Worm (Caenorhabditis elegans) whole organism, young adult: ENCODE data around the gene srsx-24.

Experiments
- B0261.1 ChIP-seq: sonication (generic microtip); optimal IDR thresholded peaks from 2 replicates; lab custom pipeline; 2016; ENCODE audit warnings: mild to moderate bottlenecking, missing genetic modification characterization, moderate library complexity, missing compliant biosample characterization
- D2030.7 ChIP-seq: fragments of 200-800 bp; sonication (Bioruptor generic); IDR thresholded peaks from 2 replicates; pipeline ENCODE4 v1.3.6; 2022; ENCODE audit warnings: missing genetic modification reagents, missing genetic modification characterization, missing compliant biosample characterization
- F10E7.11 ChIP-seq: sonication (generic microtip); optimal IDR thresholded peaks from 2 replicates; lab custom pipeline; 2017; ENCODE audit warnings: mild to moderate bottlenecking, missing genetic modification characterization, moderate library complexity, missing compliant biosample characterization
- F23B12.7 ChIP-seq: sonication (generic microtip); optimal IDR thresholded peaks from 2 replicates; lab custom pipeline; 2017; ENCODE audit warnings: missing genetic modification characterization, mild to moderate bottlenecking, missing compliant biosample characterization, antibody characterized with exemption, moderate library complexity; ENCODE audit not compliant: insufficient read depth
- F33H1.4 ChIP-seq: fragments of 200-800 bp; sonication (Bioruptor generic); IDR thresholded peaks from 2 replicates; pipeline ENCODE4 v1.3.6; 2022; ENCODE audit warnings: missing genetic modification reagents, missing genetic modification characterization, missing compliant biosample characterization
- T07F8.4 ChIP-seq: sonication (generic microtip); optimal IDR thresholded peaks from 2 replicates; lab custom pipeline; 2016; ENCODE audit warnings: mild to moderate bottlenecking, missing genetic modification characterization, moderate library complexity, missing compliant biosample characterization
- Y53F4B.3 ChIP-seq: fragments of 200-800 bp; sonication (Bioruptor generic); IDR thresholded peaks from 2 replicates; pipeline ENCODE4 v1.3.6; 2022; ENCODE audit warnings: missing genetic modification reagents, missing genetic modification characterization, missing compliant biosample characterization
- Y53G8AR.9 ChIP-seq: fragments of 200-800 bp; sonication (Bioruptor generic); conservative IDR thresholded peaks from 2 replicates; pipeline ENCODE4 v1.3.6; 2022; ENCODE audit warnings: missing genetic modification reagents, missing genetic modification characterization, missing compliant biosample characterization
- Y67H2A.10 ChIP-seq: fragments of 200-800 bp; sonication (Bioruptor generic); conservative IDR thresholded peaks from 2 replicates; pipeline ENCODE4 v1.3.6; 2022; ENCODE audit warnings: missing genetic modification reagents, missing genetic modification characterization, missing compliant biosample characterization
- ama-1 ChIP-seq, 3 experiments: fragments of 150-350 bp in 1 of 3; sonication (generic microtip) in 2 of 3; optimal IDR thresholded peaks; 2 replicates each; lab custom pipeline; 2014 to 2018; ENCODE audit warnings: missing biosample characterization in 2 of 3, missing genetic modification characterization in 2 of 3, missing genetic modification reagents in 2 of 3
- aptf-3 ChIP-seq: fragments of 200-800 bp; sonication (Bioruptor generic); IDR thresholded peaks from 2 replicates; pipeline ENCODE4 v1.3.6; 2022; ENCODE audit warnings: missing genetic modification characterization, missing compliant biosample characterization
- attf-3 ChIP-seq: fragments of 200-800 bp; sonication (Bioruptor generic); conservative IDR thresholded peaks from 2 replicates; pipeline ENCODE4 v1.3.6; 2022; ENCODE audit warnings: missing genetic modification reagents, missing genetic modification characterization, missing compliant biosample characterization
- attf-5 ChIP-seq: fragments of 200-800 bp; sonication (Bioruptor generic); optimal IDR thresholded peaks from 2 replicates; lab custom pipeline; 2018; ENCODE audit warnings: mild to moderate bottlenecking, missing genetic modification characterization, missing compliant biosample characterization
- attf-6 ChIP-seq: fragments of 200-800 bp; sonication (Bioruptor generic); IDR thresholded peaks from 2 replicates; pipeline ENCODE4 v1.3.6; 2022; ENCODE audit warnings: missing genetic modification reagents, missing genetic modification characterization, missing compliant biosample characterization
- ccch-3 ChIP-seq: fragments of 200-800 bp; sonication (Bioruptor generic); optimal IDR thresholded peaks from 2 replicates; lab custom pipeline; 2018; ENCODE audit warnings: mild to moderate bottlenecking, missing genetic modification characterization, missing compliant biosample characterization
- ceh-79 ChIP-seq: sonication (generic microtip); optimal IDR thresholded peaks from 2 replicates; lab custom pipeline; 2017; ENCODE audit warnings: mild to moderate bottlenecking, missing genetic modification characterization, missing compliant biosample characterization
- efl-1 ChIP-seq: fragments of 150-350 bp; optimal IDR thresholded peaks from 2 replicates; lab custom pipeline; 2014; ENCODE audit warnings: missing biosample characterization, missing genetic modification reagents, missing genetic modification characterization
- egl-44 ChIP-seq: fragments of 200-800 bp; sonication (Bioruptor generic); IDR thresholded peaks from 2 replicates; pipeline ENCODE4 v1.3.6; 2022; ENCODE audit warnings: missing genetic modification reagents, missing genetic modification characterization, missing compliant biosample characterization
- fkh-3 ChIP-seq: sonication (generic microtip); optimal IDR thresholded peaks from 2 replicates; lab custom pipeline; 2016; ENCODE audit warnings: mild to moderate bottlenecking, missing genetic modification characterization, missing compliant biosample characterization
- hmg-1.2 ChIP-seq: fragments of 200-800 bp; sonication (Bioruptor generic); IDR thresholded peaks from 2 replicates; pipeline ENCODE4 v1.3.6; 2022; ENCODE audit warnings: missing genetic modification reagents, missing genetic modification characterization, missing compliant biosample characterization
- hmg-20 ChIP-seq: fragments of 200-800 bp; sonication (Bioruptor generic); IDR thresholded peaks from 2 replicates; pipeline ENCODE4 v1.3.6; 2022; ENCODE audit warnings: missing genetic modification reagents, missing genetic modification characterization, missing compliant biosample characterization
- hsf-1 ChIP-seq: fragments of 200-800 bp; sonication (Bioruptor generic); IDR thresholded peaks from 2 replicates; pipeline ENCODE4 v1.3.6; 2022; ENCODE audit warnings: missing genetic modification reagents, missing genetic modification characterization, missing compliant biosample characterization
- lir-1 ChIP-seq: fragments of 200-800 bp; sonication (Bioruptor generic); conservative IDR thresholded peaks from 2 replicates; pipeline ENCODE4 v1.3.6; 2022; ENCODE audit warnings: missing genetic modification reagents, missing genetic modification characterization, missing compliant biosample characterization
- lsy-27 ChIP-seq: sonication (generic microtip); optimal IDR thresholded peaks from 2 replicates; lab custom pipeline; 2017; ENCODE audit warnings: missing genetic modification characterization, mild to moderate bottlenecking, missing compliant biosample characterization, antibody characterized with exemption, missing genotype, borderline replicate concordance; ENCODE audit not compliant: insufficient read depth
- madf-10 ChIP-seq: sonication (generic microtip); optimal IDR thresholded peaks from 2 replicates; lab custom pipeline; 2016; ENCODE audit warnings: mild to moderate bottlenecking, missing genetic modification characterization, missing compliant biosample characterization
- mxl-1 ChIP-seq: sonication (generic microtip); optimal IDR thresholded peaks from 2 replicates; lab custom pipeline; 2016; ENCODE audit warnings: missing genetic modification characterization, missing compliant biosample characterization
- nhr-179 ChIP-seq: sonication (generic microtip); optimal IDR thresholded peaks from 2 replicates; lab custom pipeline; 2016; ENCODE audit warnings: mild to moderate bottlenecking, missing genetic modification characterization, missing compliant biosample characterization
- nhr-80 ChIP-seq: sonication (generic microtip); optimal IDR thresholded peaks from 2 replicates; lab custom pipeline; 2016; ENCODE audit warnings: missing genetic modification characterization, missing compliant biosample characterization
- rcor-1 ChIP-seq: fragments of 200-800 bp; sonication (Bioruptor generic); IDR thresholded peaks from 2 replicates; pipeline ENCODE4 v1.3.6; 2022; ENCODE audit warnings: missing genetic modification reagents, missing genetic modification characterization, missing compliant biosample characterization
- rec-8 ChIP-seq, 2 experiments: sonication (generic microtip); optimal IDR thresholded peaks; 2 replicates each; lab custom pipeline; 2016; ENCODE audit warnings: mild to moderate bottlenecking in 2 of 2, missing genetic modification characterization in 2 of 2, missing genetic modification reagents in 2 of 2, missing genotype in 2 of 2, missing biosample characterization in 1 of 2, missing compliant biosample characterization in 1 of 2, moderate library complexity in 1 of 2
- sdz-38 ChIP-seq: sonication (generic microtip); optimal IDR thresholded peaks from 2 replicates; lab custom pipeline; 2016; ENCODE audit warnings: missing genotype, missing genetic modification characterization, missing compliant biosample characterization
- snpc-1.3 ChIP-seq: sonication (generic microtip); optimal IDR thresholded peaks from 2 replicates; lab custom pipeline; 2017; ENCODE audit warnings: missing genetic modification characterization, mild to moderate bottlenecking, missing compliant biosample characterization, antibody characterized with exemption, moderate library complexity, missing genotype, missing genetic modification reagents; ENCODE audit not compliant: insufficient read depth
- snpc-4 ChIP-seq, 5 experiments: fragments of 150-350 bp in 1 of 5; sonication (generic microtip) in 4 of 5; optimal IDR thresholded peaks; 2 replicates each; lab custom pipeline; 2014 to 2018; ENCODE audit warnings: missing genetic modification characterization in 5 of 5, missing biosample characterization in 3 of 5, antibody characterized with exemption in 2 of 5, mild to moderate bottlenecking in 2 of 5, missing compliant biosample characterization in 2 of 5, missing genotype in 2 of 5, moderate library complexity in 2 of 5, missing genetic modification reagents in 1 of 5
- tbp1 ChIP-seq: fragments of 200-800 bp; sonication (Bioruptor generic); optimal IDR thresholded peaks from 2 replicates; lab custom pipeline; 2018; ENCODE audit warnings: mild to moderate bottlenecking, missing genetic modification characterization, missing compliant biosample characterization
- ztf-22 ChIP-seq: fragments of 200-800 bp; sonication (Bioruptor generic); optimal IDR thresholded peaks from 2 replicates; lab custom pipeline; 2018; ENCODE audit warnings: mild to moderate bottlenecking, missing genetic modification characterization, moderate library complexity, missing compliant biosample characterization
- ztf-6 ChIP-seq: fragments of 200-800 bp; sonication (Bioruptor generic); IDR thresholded peaks from 2 replicates; pipeline ENCODE4 v1.3.6; 2022; ENCODE audit warnings: missing genetic modification reagents, missing genetic modification characterization, missing compliant biosample characterization

Gene srsx-24

DNA sequence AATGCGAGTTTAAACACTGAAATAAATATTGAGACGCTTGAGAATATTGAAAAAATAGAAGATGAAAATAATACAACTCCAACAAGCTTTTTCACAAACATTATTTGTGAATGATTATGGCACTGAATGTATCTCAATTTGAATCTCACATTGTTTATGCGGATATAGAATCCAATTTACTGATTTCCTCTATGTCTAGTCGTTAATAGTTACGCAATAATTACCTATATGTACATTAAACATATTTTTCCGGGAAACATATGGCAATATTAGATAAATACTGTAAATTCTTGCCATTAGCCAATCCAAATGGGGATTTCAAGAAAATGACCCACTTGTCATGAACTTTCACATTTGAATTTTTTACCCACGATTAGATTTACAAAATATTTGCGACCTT, 16.1 kb upstream of the srsx-24 start, which contains the start of gene srx-9:
TSS of gene srx-9 (minus strand) at position 101 of the 400 bp plus-strand sequence.
- TF ChIP-seq fkh-3 (no peak), ceh-79 (tag; lab: Kevin White, UChicago) (no peak), B0261.1 (tag; lab: Kevin White, UChicago) (no peak), ztf-22 (GFP tag; lab: Kevin White, UChicago) (no peak), tbp1 (GFP tag; lab: Kevin White, UChicago) (no peak), ztf-6 (GFP tag; lab: Robert Waterston, UW) (no peak)

- TF ChIP-seq ama-1 (optimal IDR thresholded peaks at IDR 0.05; lab: Kevin White, UChicago) (no peak), ama-1 (GFP tag; optimal IDR thresholded peaks at IDR 0.05; lab: Kevin White, UChicago) (no peak), Y67H2A.10 (GFP tag; lab: Robert Waterston, UW) (no peak), nhr-80 (tag; lab: Kevin White, UChicago) (peak; percentile 34)
Observed at ce11 chrV:7391933-7392332, 12.6 kb upstream of the srsx-24 start, which contains the start of gene fbxa-105. Gene fbxa-105 (minus strand): TSS chrV:7392029.

DNA sequence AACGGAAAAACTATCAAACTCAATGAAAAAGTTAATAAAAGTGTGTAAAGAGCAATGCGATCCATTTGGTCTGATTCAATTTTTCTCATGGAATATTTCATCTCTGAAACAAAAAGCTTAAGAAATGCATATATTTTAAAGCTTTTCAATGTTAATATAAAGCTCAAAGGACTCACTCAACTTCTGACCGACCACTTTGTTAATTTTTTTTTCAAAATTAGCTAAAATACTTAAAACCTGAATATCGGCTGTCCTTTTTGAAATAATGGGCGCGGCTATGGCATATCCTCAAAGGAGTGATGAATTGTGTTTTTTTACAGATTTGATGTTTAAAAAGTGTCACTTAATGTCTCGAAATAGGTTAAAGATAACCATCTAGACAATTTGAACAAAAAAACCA, 10.5 kb upstream of the srsx-24 start, which contains the start of gene C02H6.1:
TSS of gene C02H6.1 (minus strand) at position 101 of the 400 bp plus-strand sequence.
- TF ChIP-seq nhr-179 (tag; lab: Kevin White, UChicago) (no peak), F23B12.7 (tag; lab: Kevin White, UChicago) (no peak), efl-1 (GFP tag; lab: Kevin White, UChicago) (no peak), rec-8 (tag; optimal IDR thresholded peaks at IDR 0.05; lab: Kevin White, UChicago) (no peak), hmg-20 (GFP tag; lab: Robert Waterston, UW) (no peak), Y53G8AR.9 (no peak), attf-3 (no peak), rcor-1 (GFP tag; lab: Robert Waterston, UW) (no peak), ccch-3 (GFP tag; lab: Kevin White, UChicago) (no peak)

- TF ChIP-seq snpc-4 (GFP tag; optimal IDR thresholded peaks at IDR 0.05; lab: Kevin White, UChicago) (no peak), snpc-4 (tag; optimal IDR thresholded peaks at IDR 0.05; lab: Kevin White, UChicago) (no peak), aptf-3 (GFP tag; lab: Robert Waterston, UW) (no peak), F33H1.4 (GFP tag; lab: Robert Waterston, UW) (no peak)
Observed at ce11 chrV:7387755-7388154, 8.5 kb upstream of the srsx-24 start, which contains the start of gene C02H6.3. Gene C02H6.3 (minus strand): TSS chrV:7387855.

DNA sequence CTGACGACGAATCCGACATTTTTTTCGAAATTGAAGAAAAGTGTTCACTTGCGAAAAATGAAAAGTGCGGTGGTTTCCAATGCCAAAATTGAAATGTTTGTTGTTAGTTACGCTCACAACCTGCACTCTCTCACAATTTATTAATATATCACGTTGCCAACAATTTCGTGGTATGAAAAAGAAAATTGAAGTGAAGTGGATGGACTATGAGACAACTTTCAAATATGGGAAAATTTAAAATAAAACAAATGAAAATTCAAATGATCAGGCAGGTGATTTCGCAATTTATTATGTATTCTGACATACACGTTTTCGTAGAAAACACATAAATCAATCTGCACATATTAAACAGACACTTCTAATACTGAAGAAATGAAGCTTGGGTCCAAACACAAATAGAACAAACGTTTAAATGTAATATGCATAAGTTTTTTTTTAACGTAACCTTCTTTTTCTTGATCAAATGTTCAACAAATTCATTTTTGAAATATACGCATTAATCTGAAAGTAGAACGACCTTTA, 6.8 kb upstream of the srsx-24 start, which contains the start of gene srp-6:
TSS of gene srp-6 (minus strand) at position 51 of the 522 bp plus-strand sequence.
- no peak for TF ChIP-seq madf-10 (tag; lab: Kevin White, UChicago)
- TF ChIP-seq Y53F4B.3 (GFP tag; lab: Robert Waterston, UW): no peak
- no peak for TF ChIP-seq attf-5
- TF ChIP-seq lsy-27: no peak
- TF ChIP-seq sdz-38 (tag; lab: Kevin White, UChicago): no peak
- no peak for TF ChIP-seq nhr-80 (tag; lab: Kevin White, UChicago)
- TF ChIP-seq attf-6 (GFP tag; lab: Robert Waterston, UW): no peak
- no peak for TF ChIP-seq B0261.1 (tag; lab: Kevin White, UChicago)
- no peak for TF ChIP-seq rec-8 (tag; optimal IDR thresholded peaks at IDR 0.05; lab: Kevin White, UChicago)

DNA sequence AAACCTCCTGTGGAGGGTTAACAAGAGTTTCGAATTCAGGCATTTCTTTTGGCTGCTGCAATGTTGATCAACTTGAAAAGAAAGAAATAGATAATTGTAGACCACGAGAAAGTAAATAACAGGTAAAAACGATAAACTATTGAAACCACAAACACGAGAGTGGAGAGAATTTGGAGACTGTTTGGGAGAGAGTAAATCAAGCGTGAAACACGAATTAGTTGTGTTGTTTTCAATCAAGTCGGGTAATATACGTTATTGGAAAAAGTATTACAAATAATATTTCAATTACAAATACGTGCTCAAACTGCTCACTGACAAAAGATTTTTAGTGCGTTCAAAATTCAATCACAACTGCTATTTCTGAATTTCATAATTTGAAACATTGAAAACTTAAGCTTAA, 1.7 kb upstream of the srsx-24 start, which contains the start of gene C03G6.17:
TSS of gene C03G6.17 (minus strand) at position 101 of the 400 bp plus-strand sequence.
- no peak for TF ChIP-seq snpc-1.3
- no peak for TF ChIP-seq F10E7.11
- no peak for TF ChIP-seq hsf-1 (GFP tag; lab: Robert Waterston, UW)
- TF ChIP-seq snpc-4 (GFP tag; optimal IDR thresholded peaks at IDR 0.05; lab: Kevin White, UChicago): no peak
- TF ChIP-seq snpc-4 (tag; optimal IDR thresholded peaks at IDR 0.05; lab: Kevin White, UChicago): no peak
- no peak for TF ChIP-seq D2030.7 (GFP tag; lab: Robert Waterston, UW)
- TF ChIP-seq sdz-38 (tag; lab: Kevin White, UChicago): no peak
- TF ChIP-seq hmg-1.2 (GFP tag; lab: Robert Waterston, UW): no peak
- no peak for TF ChIP-seq lir-1 (GFP tag; lab: Robert Waterston, UW)
- no peak for TF ChIP-seq T07F8.4 (tag; lab: Kevin White, UChicago)
- TF ChIP-seq mxl-1 (tag; lab: Kevin White, UChicago): no peak
- no peak for TF ChIP-seq egl-44
